Worm (Caenorhabditis elegans) whole organism, young adult: ENCODE results near the gene F08H9.4.

Experiments used
- C06A6.2 ChIP-seq: fragments of 200-800 bp; sonication (Bioruptor generic); conservative IDR thresholded peaks from 2 replicates; pipeline ENCODE4 v1.3.6; 2022; ENCODE audit warnings: missing genetic modification characterization, missing compliant biosample characterization
- D2030.7 ChIP-seq: fragments of 200-800 bp; sonication (Bioruptor generic); IDR thresholded peaks from 2 replicates; pipeline ENCODE4 v1.3.6; 2022; ENCODE audit warnings: missing genetic modification reagents, missing genetic modification characterization, missing compliant biosample characterization
- F23B12.7 ChIP-seq: sonication (generic microtip); optimal IDR thresholded peaks from 2 replicates; lab custom pipeline; 2017; ENCODE audit warnings: missing genetic modification characterization, mild to moderate bottlenecking, missing compliant biosample characterization, antibody characterized with exemption, moderate library complexity; ENCODE audit not compliant: insufficient read depth
- F57A8.1 ChIP-seq: fragments of 200-800 bp; sonication (Bioruptor generic); optimal IDR thresholded peaks from 2 replicates; lab custom pipeline; 2018; ENCODE audit warnings: mild to moderate bottlenecking, missing genetic modification characterization, moderate library complexity, missing compliant biosample characterization
- F57C9.4 ChIP-seq: sonication (generic microtip); optimal IDR thresholded peaks from 2 replicates; lab custom pipeline; 2017; ENCODE audit warnings: mild to moderate bottlenecking, missing genetic modification characterization, missing compliant biosample characterization
- T26A5.8 ChIP-seq: sonication (generic microtip); optimal IDR thresholded peaks from 2 replicates; lab custom pipeline; 2016; ENCODE audit warnings: missing genetic modification characterization, missing compliant biosample characterization
- Y56A3A.18 ChIP-seq: fragments of 200-800 bp; sonication (Bioruptor generic); IDR thresholded peaks from 2 replicates; pipeline ENCODE4 v1.3.6; 2022; ENCODE audit warnings: missing genetic modification reagents, missing genetic modification characterization, missing compliant biosample characterization
- Y95B8A.8 ChIP-seq: fragments of 200-800 bp; sonication (Bioruptor generic); IDR thresholded peaks from 2 replicates; pipeline ENCODE4 v1.3.6; 2022; ENCODE audit warnings: missing genetic modification reagents, missing genetic modification characterization, missing compliant biosample characterization
- athp-1 ChIP-seq: sonication (generic microtip); optimal IDR thresholded peaks from 2 replicates; lab custom pipeline; 2017; ENCODE audit warnings: mild to moderate bottlenecking, missing genetic modification characterization, missing compliant biosample characterization
- bed-2 ChIP-seq: fragments of 200-800 bp; sonication (Bioruptor generic); IDR thresholded peaks from 2 replicates; pipeline ENCODE4 v1.3.6; 2022; ENCODE audit warnings: missing genetic modification reagents, missing genetic modification characterization, missing compliant biosample characterization
- ccch-3 ChIP-seq: fragments of 200-800 bp; sonication (Bioruptor generic); optimal IDR thresholded peaks from 2 replicates; lab custom pipeline; 2018; ENCODE audit warnings: mild to moderate bottlenecking, missing genetic modification characterization, missing compliant biosample characterization
- ceh-27 ChIP-seq: fragments of 200-800 bp; sonication (Bioruptor generic); optimal IDR thresholded peaks from 2 replicates; lab custom pipeline; 2018; ENCODE audit warnings: mild to moderate bottlenecking, missing genetic modification characterization, moderate library complexity, missing compliant biosample characterization
- dox-1 ChIP-seq: fragments of 200-800 bp; sonication (Bioruptor generic); IDR thresholded peaks from 2 replicates; pipeline ENCODE4 v1.3.6; 2022; ENCODE audit warnings: missing genetic modification reagents, missing genetic modification characterization, missing compliant biosample characterization
- efl-1 ChIP-seq: fragments of 150-350 bp; optimal IDR thresholded peaks from 2 replicates; lab custom pipeline; 2014; ENCODE audit warnings: missing biosample characterization, missing genetic modification reagents, missing genetic modification characterization
- egl-18 ChIP-seq: fragments of 200-800 bp; sonication (Bioruptor generic); IDR thresholded peaks from 2 replicates; pipeline ENCODE4 v1.3.6; 2022; ENCODE audit warnings: missing genetic modification reagents, missing genetic modification characterization, missing compliant biosample characterization
- egl-44 ChIP-seq: fragments of 200-800 bp; sonication (Bioruptor generic); IDR thresholded peaks from 2 replicates; pipeline ENCODE4 v1.3.6; 2022; ENCODE audit warnings: missing genetic modification reagents, missing genetic modification characterization, missing compliant biosample characterization
- hlh-26 ChIP-seq: fragments of 200-800 bp; sonication (Bioruptor generic); conservative IDR thresholded peaks from 2 replicates; pipeline ENCODE4 v1.3.6; 2022; ENCODE audit warnings: missing genetic modification reagents, missing genetic modification characterization, missing compliant biosample characterization
- hmg-1.2 ChIP-seq: fragments of 200-800 bp; sonication (Bioruptor generic); IDR thresholded peaks from 2 replicates; pipeline ENCODE4 v1.3.6; 2022; ENCODE audit warnings: missing genetic modification reagents, missing genetic modification characterization, missing compliant biosample characterization
- hrde-1 ChIP-seq: sonication (generic microtip); optimal IDR thresholded peaks from 2 replicates; lab custom pipeline; 2016; ENCODE audit warnings: missing genetic modification characterization, mild to moderate bottlenecking, missing compliant biosample characterization, moderate library complexity, missing genotype, missing genetic modification reagents, borderline replicate concordance
- let-607 ChIP-seq, 2 experiments: fragments of 200-800 bp in 1 of 2; sonication (Bioruptor generic) in 1 of 2; sonication (generic microtip) in 1 of 2; optimal IDR thresholded peaks; 2 replicates each; lab custom pipeline; 2016 to 2018; ENCODE audit warnings: mild to moderate bottlenecking in 2 of 2, missing compliant biosample characterization in 2 of 2, missing genetic modification characterization in 2 of 2, moderate library complexity in 2 of 2, missing genotype in 1 of 2
- lin-26 ChIP-seq: fragments of 200-800 bp; sonication (Bioruptor generic); IDR thresholded peaks from 2 replicates; pipeline ENCODE4 v1.3.6; 2022; ENCODE audit warnings: missing genetic modification reagents, missing genetic modification characterization, missing compliant biosample characterization
- lin-40 ChIP-seq: sonication (generic microtip); optimal IDR thresholded peaks from 2 replicates; lab custom pipeline; 2016; ENCODE audit warnings: missing genetic modification characterization, mild to moderate bottlenecking, missing compliant biosample characterization, missing genotype, missing genetic modification reagents
- lsl-1 ChIP-seq: fragments of 200-800 bp; sonication (Bioruptor generic); optimal IDR thresholded peaks from 2 replicates; lab custom pipeline; 2018; ENCODE audit warnings: mild to moderate bottlenecking, missing genetic modification characterization, moderate library complexity, missing compliant biosample characterization
- madf-10 ChIP-seq: sonication (generic microtip); optimal IDR thresholded peaks from 2 replicates; lab custom pipeline; 2016; ENCODE audit warnings: mild to moderate bottlenecking, missing genetic modification characterization, missing compliant biosample characterization
- madf-3 ChIP-seq: fragments of 200-800 bp; sonication (Bioruptor generic); IDR thresholded peaks from 2 replicates; pipeline ENCODE4 v1.3.6; 2022; ENCODE audit warnings: missing genetic modification reagents, missing genetic modification characterization, missing compliant biosample characterization
- madf-8 ChIP-seq: fragments of 200-800 bp; sonication (Bioruptor generic); conservative IDR thresholded peaks from 2 replicates; pipeline ENCODE4 v1.3.6; 2022; ENCODE audit warnings: missing genetic modification reagents, missing genetic modification characterization, missing compliant biosample characterization
- mxl-1 ChIP-seq: sonication (generic microtip); optimal IDR thresholded peaks from 2 replicates; lab custom pipeline; 2016; ENCODE audit warnings: missing genetic modification characterization, missing compliant biosample characterization
- nhr-120 ChIP-seq: fragments of 200-800 bp; sonication (Bioruptor generic); IDR thresholded peaks from 2 replicates; pipeline ENCODE4 v1.3.6; 2022; ENCODE audit warnings: missing genetic modification characterization, missing compliant biosample characterization
- nhr-80 ChIP-seq: sonication (generic microtip); optimal IDR thresholded peaks from 2 replicates; lab custom pipeline; 2016; ENCODE audit warnings: missing genetic modification characterization, missing compliant biosample characterization
- nhr-90 ChIP-seq: sonication (generic microtip); optimal IDR thresholded peaks from 2 replicates; lab custom pipeline; 2016; ENCODE audit warnings: missing genotype, mild to moderate bottlenecking, missing genetic modification characterization, missing compliant biosample characterization
- repo-1 ChIP-seq: sonication (generic microtip); optimal IDR thresholded peaks from 2 replicates; lab custom pipeline; 2017; ENCODE audit warnings: mild to moderate bottlenecking, missing genetic modification characterization, missing compliant biosample characterization
- snpc-1.3 ChIP-seq: sonication (generic microtip); optimal IDR thresholded peaks from 2 replicates; lab custom pipeline; 2017; ENCODE audit warnings: missing genetic modification characterization, mild to moderate bottlenecking, missing compliant biosample characterization, antibody characterized with exemption, moderate library complexity, missing genotype, missing genetic modification reagents; ENCODE audit not compliant: insufficient read depth
- snpc-3.4 ChIP-seq: sonication (generic microtip); optimal IDR thresholded peaks from 2 replicates; lab custom pipeline; 2017; ENCODE audit warnings: missing genetic modification characterization, mild to moderate bottlenecking, missing compliant biosample characterization, antibody characterized with exemption, moderate library complexity, missing genotype, missing genetic modification reagents
- snpc-4 ChIP-seq, 5 experiments: fragments of 150-350 bp in 1 of 5; sonication (generic microtip) in 4 of 5; optimal IDR thresholded peaks; 2 replicates each; lab custom pipeline; 2014 to 2018; ENCODE audit warnings: missing genetic modification characterization in 5 of 5, missing biosample characterization in 3 of 5, antibody characterized with exemption in 2 of 5, mild to moderate bottlenecking in 2 of 5, missing compliant biosample characterization in 2 of 5, missing genotype in 2 of 5, moderate library complexity in 2 of 5, missing genetic modification reagents in 1 of 5
- sptf-2 ChIP-seq: fragments of 200-800 bp; sonication (Bioruptor generic); optimal IDR thresholded peaks from 2 replicates; lab custom pipeline; 2018; ENCODE audit warnings: mild to moderate bottlenecking, missing genetic modification characterization, missing compliant biosample characterization
- tbp1 ChIP-seq: fragments of 200-800 bp; sonication (Bioruptor generic); optimal IDR thresholded peaks from 2 replicates; lab custom pipeline; 2018; ENCODE audit warnings: mild to moderate bottlenecking, missing genetic modification characterization, missing compliant biosample characterization
- zim-3 ChIP-seq: sonication (generic microtip); optimal IDR thresholded peaks from 2 replicates; lab custom pipeline; 2017; ENCODE audit warnings: mild to moderate bottlenecking, missing genetic modification characterization, moderate library complexity, missing compliant biosample characterization
- ztf-18 ChIP-seq: sonication (generic microtip); optimal IDR thresholded peaks from 2 replicates; lab custom pipeline; 2016; ENCODE audit warnings: missing genotype, mild to moderate bottlenecking, missing genetic modification characterization, missing compliant biosample characterization
- ztf-26 ChIP-seq: sonication (generic microtip); optimal IDR thresholded peaks from 2 replicates; lab custom pipeline; 2017; ENCODE audit warnings: missing genetic modification characterization, missing compliant biosample characterization

F08H9.4 gene

DNA sequence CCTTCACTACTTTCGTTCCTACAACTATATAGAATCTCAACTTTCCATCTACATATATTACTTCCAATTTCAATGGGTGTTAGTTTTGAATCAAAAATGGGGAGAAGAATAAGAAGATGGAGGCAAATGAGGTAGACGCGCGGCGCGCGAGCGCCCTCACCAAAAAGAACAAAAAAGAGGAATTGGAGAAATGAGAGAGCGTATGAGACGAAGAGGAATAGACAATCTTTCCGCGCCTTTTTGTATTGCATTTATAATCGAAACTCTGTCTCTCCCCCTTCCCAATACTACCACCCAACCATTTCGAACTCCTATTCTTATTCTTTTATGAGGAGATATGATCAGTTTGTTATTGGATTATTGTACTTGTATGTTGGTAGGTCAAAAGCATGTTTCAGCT is 36.3 kb upstream of the F08H9.4 start:
- TF ChIP-seq lin-40 (tag; lab: Kevin White, UChicago): no peak
- peak; percentile 71 for TF ChIP-seq hmg-1.2 (GFP tag; lab: Robert Waterston, UW)
- TF ChIP-seq madf-8 (GFP tag; lab: Robert Waterston, UW): no peak
- TF ChIP-seq efl-1 (GFP tag; lab: Kevin White, UChicago): peak; percentile 14

DNA sequence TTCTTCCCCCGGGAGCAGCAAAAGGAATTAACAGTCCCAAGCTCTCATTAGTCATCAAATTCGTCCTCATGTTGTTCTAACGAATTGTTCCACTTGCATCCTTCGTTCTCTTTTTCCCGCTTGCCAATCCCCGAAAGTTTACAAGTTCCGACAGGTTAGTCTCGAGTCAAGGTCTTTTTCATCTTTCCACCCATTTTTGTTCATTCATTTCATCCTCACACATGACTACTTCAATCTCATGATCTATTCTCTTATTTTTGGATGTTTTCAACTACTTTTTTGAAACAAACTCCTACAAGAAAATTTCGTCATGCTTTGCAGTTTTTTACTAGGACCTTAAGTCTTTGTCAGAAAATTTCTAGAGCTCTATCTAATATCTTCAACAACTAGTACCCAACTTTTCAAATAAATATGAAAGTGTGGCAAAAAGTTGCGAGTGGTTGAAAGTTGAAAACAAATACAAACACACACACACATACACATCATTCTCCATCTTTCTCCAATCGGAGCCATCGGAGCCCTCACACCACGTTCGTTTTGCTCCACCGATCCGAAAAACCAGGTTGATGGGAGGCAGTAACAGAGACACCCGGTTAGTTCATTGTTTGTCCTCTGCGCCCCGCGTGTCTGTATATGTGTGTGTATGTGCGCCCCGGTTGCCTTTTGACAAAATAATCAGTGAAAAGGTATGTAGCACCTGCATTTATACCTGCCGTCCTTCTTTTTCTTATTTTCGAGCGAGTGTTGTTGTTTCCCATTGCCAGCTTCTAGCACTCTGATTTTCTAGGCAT is 35.0 kb upstream of the F08H9.4 start:
- TF ChIP-seq lin-26 (GFP tag; lab: Robert Waterston, UW) (peak; percentile 30; the same call in 1 of the 2 replicates), dox-1 (GFP tag; lab: Robert Waterston, UW) (peak; percentile 51; the same call in 1 of the 2 replicates), nhr-80 (peak; percentile 21), bed-2 (GFP tag; lab: Robert Waterston, UW) (no peak), egl-44 (no peak)

DNA sequence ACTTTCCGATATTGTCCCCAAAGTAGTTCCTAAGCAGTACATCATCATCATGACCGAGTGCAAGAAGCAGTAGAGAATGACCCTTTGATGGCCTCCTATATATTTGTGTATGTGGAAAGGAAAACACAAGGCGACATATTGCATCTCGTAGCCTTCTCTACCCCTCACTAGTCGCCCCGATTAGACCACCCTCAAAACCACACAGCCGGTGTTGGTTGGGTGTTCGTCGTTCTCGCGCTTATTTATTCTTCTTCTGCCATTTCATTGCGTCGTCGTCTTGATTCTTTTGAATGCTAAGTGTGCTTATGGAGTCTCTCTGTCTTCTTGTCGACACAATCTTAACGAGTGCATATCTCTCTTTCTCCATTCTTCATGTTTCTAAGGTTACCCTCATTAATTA is 34.0 kb upstream of the F08H9.4 start:
- TF ChIP-seq hlh-26 (no peak), Y95B8A.8 (GFP tag; lab: Robert Waterston, UW) (no peak), lsl-1 (GFP tag; lab: Kevin White, UChicago) (no peak), zim-3 (no peak), snpc-4 (GFP tag; optimal IDR thresholded peaks at IDR 0.05; lab: Kevin White, UChicago) (no peak), snpc-4 (tag; optimal IDR thresholded peaks at IDR 0.05; lab: Kevin White, UChicago) (no peak), tbp1 (GFP tag; lab: Kevin White, UChicago) (no peak), ceh-27 (no peak), sptf-2 (GFP tag; lab: Kevin White, UChicago) (no peak), C06A6.2 (GFP tag; lab: Robert Waterston, UW) (no peak), snpc-3.4 (tag; lab: Kevin White, UChicago) (no peak)

DNA sequence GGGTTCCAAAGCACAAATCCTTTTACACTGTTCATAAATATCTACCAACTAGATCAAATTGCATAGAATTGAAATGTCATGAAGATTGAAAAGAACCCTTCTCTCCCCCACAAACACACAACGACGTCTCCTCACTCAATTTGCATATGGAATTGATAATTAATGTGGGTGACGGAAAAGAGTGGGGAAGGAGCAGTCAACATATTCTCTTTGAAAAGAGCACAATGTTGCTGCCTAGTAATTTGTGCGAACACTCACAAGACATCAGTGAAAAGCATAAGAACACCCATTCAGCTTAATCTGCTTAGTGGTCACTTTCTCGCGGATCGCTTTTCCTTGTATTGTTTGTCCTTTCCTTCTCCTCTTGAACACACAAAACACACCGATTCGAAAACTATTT is 32.2 kb upstream of the F08H9.4 start:
- 0 out of 2 replicates have a peak, but pooled peaks have one; percentile 36 for TF ChIP-seq Y56A3A.18 (GFP tag; lab: Robert Waterston, UW)
- no peak for TF ChIP-seq F57C9.4 (tag; lab: Kevin White, UChicago)

DNA sequence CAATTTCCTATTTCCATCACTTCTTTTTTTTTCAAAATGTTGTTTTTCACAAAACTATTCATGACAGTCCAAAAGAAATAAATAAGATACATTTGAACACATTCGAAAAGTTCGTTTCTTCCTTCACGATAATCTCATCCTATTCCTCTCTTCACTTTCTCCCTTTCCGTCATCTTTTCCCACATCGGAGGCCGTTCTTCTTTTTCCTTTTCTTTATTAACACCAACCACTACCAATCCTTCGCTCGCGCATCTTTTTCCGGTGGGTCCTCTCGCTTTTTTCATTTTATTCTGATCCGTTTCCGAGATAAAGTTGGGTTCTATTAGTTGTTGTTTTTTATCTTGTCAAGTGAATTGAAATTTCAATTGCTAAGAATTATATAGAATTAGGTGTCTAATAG is 31.3 kb upstream of the F08H9.4 start:
- TF ChIP-seq mxl-1 (tag; lab: Kevin White, UChicago) (no peak), repo-1 (no peak), nhr-120 (GFP tag; lab: Robert Waterston, UW) (no peak), athp-1 (tag; lab: Kevin White, UChicago) (no peak), let-607 (tag; optimal IDR thresholded peaks at IDR 0.05; lab: Kevin White, UChicago) (no peak), F23B12.7 (no peak), egl-44 (no peak), lin-40 (tag; lab: Kevin White, UChicago) (no peak), madf-10 (no peak), nhr-90 (no peak)

DNA sequence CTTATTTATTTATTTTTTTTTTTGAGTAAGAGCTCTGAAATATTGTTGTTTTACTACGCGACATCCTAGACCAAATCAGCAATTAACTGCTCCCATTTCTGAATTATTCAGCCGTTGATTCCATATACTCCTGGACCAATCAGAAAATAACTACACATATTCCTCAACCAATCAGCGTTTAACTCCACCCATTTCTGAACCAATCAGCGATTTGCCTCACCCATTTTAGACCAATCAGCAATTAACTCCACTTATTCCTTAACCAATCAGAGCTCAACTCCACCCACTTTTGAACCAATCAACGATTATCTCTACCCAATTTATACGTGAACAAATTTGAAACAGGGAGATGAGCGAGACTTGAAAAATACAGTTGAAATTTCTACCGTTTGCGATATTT is 29.4 kb upstream of the F08H9.4 start:
- no peak for TF ChIP-seq ccch-3
- no peak for TF ChIP-seq snpc-4 (GFP tag; optimal IDR thresholded peaks at IDR 0.05; lab: Kevin White, UChicago)
- TF ChIP-seq snpc-4 (tag; optimal IDR thresholded peaks at IDR 0.05; lab: Kevin White, UChicago): no peak
- no peak for TF ChIP-seq egl-18 (GFP tag; lab: Robert Waterston, UW)
- no peak for TF ChIP-seq T26A5.8 (tag; lab: Kevin White, UChicago)
- TF ChIP-seq nhr-120 (GFP tag; lab: Robert Waterston, UW): no peak
- TF ChIP-seq madf-3 (GFP tag; lab: Robert Waterston, UW): no peak
- TF ChIP-seq ztf-18 (tag; lab: Kevin White, UChicago): no peak
- no peak for TF ChIP-seq hrde-1
- no peak for TF ChIP-seq snpc-1.3 (tag; lab: Kevin White, UChicago)
- no peak for TF ChIP-seq F57A8.1
- no peak for TF ChIP-seq ztf-26 (tag; lab: Kevin White, UChicago)
- TF ChIP-seq D2030.7 (GFP tag; lab: Robert Waterston, UW): no peak
